Worm (Caenorhabditis elegans): Measurements from ENCODE around the gene svh-2.

Gene svh-2

DNA sequence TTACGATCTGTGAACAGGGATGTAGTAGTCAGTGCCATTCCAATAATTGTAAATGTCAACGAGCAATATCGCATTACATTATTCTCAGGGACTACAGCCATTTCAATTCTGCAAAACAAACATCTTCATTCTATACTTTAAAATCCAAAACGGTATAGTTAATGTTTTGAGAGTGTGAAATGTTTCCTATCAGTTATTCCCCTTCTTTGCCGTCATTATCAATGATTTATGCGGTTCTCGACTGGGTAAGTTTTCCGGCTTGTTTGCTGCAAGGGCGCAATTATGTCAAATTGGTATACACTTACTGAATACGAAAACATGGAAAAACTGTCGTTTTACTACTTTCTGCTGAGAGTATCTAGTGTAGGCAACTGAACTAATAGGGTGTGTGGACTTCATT, 50.0 kb downstream of the svh-2 start, which contains the start of gene F23G4.1:
Gene F23G4.1 (minus strand): TSS at position 101 of the 400 bp plus-strand sequence.
- no peak for TF ChIP-seq scrt-1 (GFP tag; IDR thresholded peaks at IDR 0.05)
- no peak for TF ChIP-seq tbx-37 (GFP tag; conservative IDR thresholded peaks at IDR 0.05)
- TF ChIP-seq hmg-4 (GFP tag; optimal IDR thresholded peaks at IDR 0.05): no peak
- no peak for TF ChIP-seq ets-7 (tag; optimal IDR thresholded peaks at IDR 0.05)
- TF ChIP-seq ama-1 (optimal IDR thresholded peaks at IDR 0.05): no peak
- TF ChIP-seq sea-1 (GFP tag; conservative IDR thresholded peaks at IDR 0.05): no peak
- no peak for TF ChIP-seq hmbx-1 (tag; optimal IDR thresholded peaks at IDR 0.05)
- no peak for TF ChIP-seq pes-1 (GFP tag; IDR thresholded peaks at IDR 0.05)
- TF ChIP-seq ceh-13 (GFP tag; optimal IDR thresholded peaks at IDR 0.05): no peak
- no peak for TF ChIP-seq F13C5.2 (tag; optimal IDR thresholded peaks at IDR 0.05)
- TF ChIP-seq B0310.2 (tag; optimal IDR thresholded peaks at IDR 0.05): no peak
- no peak for TF ChIP-seq aly-1 (tag; optimal IDR thresholded peaks at IDR 0.05)
- no peak for TF ChIP-seq tbx-11 (GFP tag; IDR thresholded peaks at IDR 0.05)
- TF ChIP-seq hnd-1 (tag; optimal IDR thresholded peaks at IDR 0.05): no peak
- no peak for TF ChIP-seq tra-4 (tag; optimal IDR thresholded peaks at IDR 0.05)

DNA sequence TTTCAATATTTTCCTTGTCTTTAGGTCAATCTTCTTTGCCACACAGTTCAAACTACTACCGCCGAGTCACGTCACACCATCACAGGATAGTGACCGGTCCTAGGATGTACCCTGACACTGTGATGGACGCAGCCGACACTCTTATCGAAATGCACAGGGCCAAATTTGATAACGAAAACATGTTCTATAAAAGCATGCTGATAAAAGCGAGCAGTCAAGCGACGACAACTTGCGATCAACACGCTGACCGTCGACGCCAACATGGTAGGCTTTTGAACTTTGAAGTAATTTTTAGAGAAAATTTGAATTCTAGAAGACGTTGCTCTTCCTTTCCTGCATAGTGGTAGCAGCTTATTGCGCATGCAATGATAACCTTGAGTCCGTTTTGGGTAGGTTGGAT, 53.9 kb downstream of the svh-2 start, which contains the start of gene cpr-6:
Gene cpr-6 (plus strand): TSS at position 217 of the 400 bp plus-strand sequence.
- no peak for TF ChIP-seq ceh-13 (GFP tag; optimal IDR thresholded peaks at IDR 0.05)
- TF ChIP-seq ama-1 (optimal IDR thresholded peaks at IDR 0.05): no peak
- TF ChIP-seq B0310.2 (tag; optimal IDR thresholded peaks at IDR 0.05): no peak
- no peak for TF ChIP-seq aly-1 (tag; optimal IDR thresholded peaks at IDR 0.05)

DNA sequence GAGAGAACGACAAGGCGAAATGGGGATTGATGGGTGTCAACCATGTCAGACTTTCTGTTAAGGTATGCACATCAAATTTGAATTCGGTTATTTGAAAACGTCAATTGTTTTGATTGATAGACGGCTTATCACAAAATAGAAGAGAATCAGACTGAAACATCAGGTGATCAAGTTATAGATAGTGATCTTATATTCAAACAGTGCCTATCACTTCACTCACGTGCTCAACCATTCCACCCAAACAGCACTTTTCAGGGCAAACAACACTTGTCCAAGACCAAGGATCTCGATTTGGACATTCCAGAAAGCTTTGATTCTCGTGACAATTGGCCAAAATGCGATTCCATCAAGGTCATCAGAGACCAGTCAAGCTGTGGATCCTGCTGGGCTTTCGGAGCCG, 54.5 kb downstream of the svh-2 start:
- TF ChIP-seq tra-4 (tag; optimal IDR thresholded peaks at IDR 0.05): no peak
- TF ChIP-seq B0310.2 (tag; optimal IDR thresholded peaks at IDR 0.05): no peak
- no peak for TF ChIP-seq ceh-13 (GFP tag; optimal IDR thresholded peaks at IDR 0.05)
- no peak for TF ChIP-seq flt-1 (GFP tag; IDR thresholded peaks at IDR 0.05)
- TF ChIP-seq scrt-1 (GFP tag; IDR thresholded peaks at IDR 0.05): no peak
- TF ChIP-seq hmbx-1 (tag; optimal IDR thresholded peaks at IDR 0.05): no peak
- TF ChIP-seq sea-1 (GFP tag; conservative IDR thresholded peaks at IDR 0.05): no peak
- TF ChIP-seq F13C5.2 (tag; optimal IDR thresholded peaks at IDR 0.05): no peak
- no peak for TF ChIP-seq pes-1 (GFP tag; IDR thresholded peaks at IDR 0.05)
- no peak for TF ChIP-seq ceh-36 (tag; optimal IDR thresholded peaks at IDR 0.05)

DNA sequence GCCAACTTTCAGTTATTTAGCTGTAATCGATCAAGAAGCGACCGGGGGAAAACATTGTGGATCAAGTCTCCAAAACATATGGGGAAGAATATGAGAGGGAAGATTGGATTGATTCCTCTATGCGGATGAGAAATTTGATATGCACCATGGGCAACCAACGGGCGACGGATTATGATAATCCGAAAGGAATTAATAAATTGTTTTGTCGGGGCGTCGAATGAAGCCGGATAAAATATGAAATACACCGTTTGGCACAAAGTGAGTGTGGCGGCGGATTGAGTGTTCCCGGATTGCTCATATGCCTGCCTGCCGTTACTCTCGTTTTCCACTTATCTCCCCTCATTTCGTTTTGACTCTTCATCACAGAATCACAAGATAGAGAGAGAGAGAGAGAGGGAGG, 56.2 kb downstream of the svh-2 start:
- no peak for TF ChIP-seq sea-1 (GFP tag; conservative IDR thresholded peaks at IDR 0.05)

DNA sequence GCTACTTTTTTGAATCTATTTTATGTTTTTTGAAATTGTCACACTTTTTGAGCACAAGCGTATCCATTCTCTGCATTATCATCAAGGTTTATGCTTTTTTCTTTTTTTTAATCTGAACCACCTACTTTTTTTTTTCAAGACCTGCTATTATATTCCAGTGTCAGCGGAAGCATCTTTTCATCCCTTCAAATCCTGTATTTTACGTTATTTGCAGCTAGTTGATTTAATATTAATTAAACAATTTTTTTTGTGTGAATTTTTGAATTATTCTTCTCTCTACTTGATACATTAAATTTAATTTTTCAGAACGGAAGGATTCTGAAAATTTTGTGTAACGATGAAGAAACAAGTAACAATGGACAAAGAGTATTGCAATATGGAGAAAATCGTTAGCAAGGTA, 56.6 kb downstream of the svh-2 start, which contains the start of gene C25B8.8:
Gene C25B8.8 (plus strand): TSS at position 301 of the 400 bp plus-strand sequence.
- TF ChIP-seq tbx-11 (GFP tag; IDR thresholded peaks at IDR 0.05): no peak
- TF ChIP-seq scrt-1 (GFP tag; IDR thresholded peaks at IDR 0.05): no peak
- no peak for TF ChIP-seq ceh-36 (tag; optimal IDR thresholded peaks at IDR 0.05)
- no peak for TF ChIP-seq tbx-37 (GFP tag; conservative IDR thresholded peaks at IDR 0.05)
- no peak for TF ChIP-seq flt-1 (GFP tag; IDR thresholded peaks at IDR 0.05)
- TF ChIP-seq tra-4 (tag; optimal IDR thresholded peaks at IDR 0.05): no peak

DNA sequence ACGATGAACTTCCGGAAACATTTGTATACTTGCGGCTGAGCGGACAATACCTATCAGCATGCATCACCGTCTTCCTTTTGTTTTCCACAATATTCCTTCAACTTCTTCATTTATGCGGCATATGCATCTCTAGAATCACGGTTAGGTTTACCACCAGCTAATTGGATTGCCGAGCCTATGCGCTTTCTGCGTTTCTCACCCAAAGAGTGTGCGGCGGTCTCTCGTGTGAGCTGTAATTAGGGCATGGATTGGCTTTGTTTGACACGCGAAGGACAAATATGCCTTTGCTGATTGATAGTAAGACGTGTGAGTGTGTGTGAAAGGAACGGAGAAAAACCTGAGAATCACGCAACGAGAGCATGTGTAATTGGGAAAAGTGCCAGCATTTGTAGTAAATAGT, 60.5 kb downstream of the svh-2 start:
- TF ChIP-seq ama-1 (optimal IDR thresholded peaks at IDR 0.05): no peak

Data from whole organism, early embryonic.